Worm (Caenorhabditis elegans) whole organism, L4 larva: ENCODE measurements around the gene lron-3.

Experiments used
- F37D6.2 ChIP-seq: sonication (generic microtip); optimal IDR thresholded peaks from 2 replicates; lab custom pipeline; 2016; ENCODE audit warnings: mild to moderate bottlenecking, missing genetic modification characterization, missing compliant biosample characterization
- T20F7.1 ChIP-seq: fragments of 200-800 bp; sonication (Bioruptor generic); optimal IDR thresholded peaks from 2 replicates; lab custom pipeline; 2018; ENCODE audit warnings: mild to moderate bottlenecking, missing genetic modification characterization, missing compliant biosample characterization
- Y5F2A.4 ChIP-seq: fragments of 200-800 bp; sonication (Bioruptor generic); optimal IDR thresholded peaks from 2 replicates; lab custom pipeline; 2018; ENCODE audit warnings: mild to moderate bottlenecking, missing genetic modification characterization, missing compliant biosample characterization
- aha-1 ChIP-seq: fragments of 150-350 bp; peaks from one replicate; lab custom pipeline; 2014; ENCODE audit warnings: missing biosample characterization, missing genetic modification characterization
- attf-4 ChIP-seq: sonication (generic microtip); optimal IDR thresholded peaks from 3 replicates; lab custom pipeline; 2017; ENCODE audit warnings: missing biosample characterization, missing genetic modification characterization
- ceh-32 ChIP-seq: sonication (generic microtip); optimal IDR thresholded peaks from 2 replicates; lab custom pipeline; 2016; ENCODE audit warnings: mild to moderate bottlenecking, missing genetic modification characterization, missing compliant biosample characterization; ENCODE audit not compliant: poor library complexity
- ceh-82 ChIP-seq: sonication (generic microtip); optimal IDR thresholded peaks from 2 replicates; lab custom pipeline; 2017; ENCODE audit warnings: missing biosample characterization, missing genetic modification characterization
- ces-1 ChIP-seq: fragments of 150-350 bp; sonication (generic microtip); optimal IDR thresholded peaks from 4 replicates; lab custom pipeline; 2014; ENCODE audit warnings: missing biosample characterization, missing genetic modification reagents, missing genetic modification characterization
- cey-2 ChIP-seq: sonication (generic microtip); optimal IDR thresholded peaks from 3 replicates; lab custom pipeline; 2017; ENCODE audit warnings: missing genetic modification characterization, mild to moderate bottlenecking, missing compliant biosample characterization, antibody characterized with exemption, borderline replicate concordance; ENCODE audit not compliant: insufficient read depth
- daf-16 ChIP-seq, 3 experiments: sonication (generic microtip); optimal IDR thresholded peaks; 2 replicates each; lab custom pipeline; 2016 to 2017; ENCODE audit warnings: missing genetic modification characterization in 3 of 3, missing genetic modification reagents in 3 of 3, mild to moderate bottlenecking in 2 of 3, missing compliant biosample characterization in 2 of 3, missing biosample characterization in 1 of 3, moderate library complexity in 1 of 3
- dmd-6 ChIP-seq: fragments of 200-800 bp; sonication (Bioruptor generic); IDR thresholded peaks from 2 replicates; pipeline ENCODE4 v1.3.6; 2022; ENCODE audit warnings: missing genetic modification reagents, missing genetic modification characterization, missing compliant biosample characterization
- dmd-9 ChIP-seq: fragments of 200-800 bp; sonication (Bioruptor generic); IDR thresholded peaks from 2 replicates; pipeline ENCODE4 v1.3.6; 2022; ENCODE audit warnings: missing genetic modification reagents, missing genetic modification characterization, missing compliant biosample characterization
- dve-1 ChIP-seq: sonication (generic microtip); optimal IDR thresholded peaks from 2 replicates; lab custom pipeline; 2017; ENCODE audit warnings: antibody characterized with exemption, mild to moderate bottlenecking, missing genetic modification characterization, missing compliant biosample characterization; ENCODE audit not compliant: insufficient read depth
- hlh-11 ChIP-seq: fragments of 200-800 bp; sonication (Bioruptor generic); optimal IDR thresholded peaks from 2 replicates; lab custom pipeline; 2018; ENCODE audit warnings: mild to moderate bottlenecking, missing genetic modification characterization, missing compliant biosample characterization
- lin-15B ChIP-seq: fragments of 150-350 bp; sonication (generic microtip); optimal IDR thresholded peaks from 3 replicates; lab custom pipeline; 2014; ENCODE audit warnings: missing biosample characterization, missing genetic modification characterization
- lin-29 ChIP-seq: fragments of 200-800 bp; sonication (Bioruptor generic); IDR thresholded peaks from 2 replicates; pipeline ENCODE4 v1.3.6; 2022; ENCODE audit warnings: missing genetic modification reagents, missing genetic modification characterization, missing compliant biosample characterization
- lsy-2 ChIP-seq, 2 experiments: fragments of 150-350 bp in 1 of 2; sonication (generic microtip) in 1 of 2; optimal IDR thresholded peaks; 2 replicates each; lab custom pipeline; 2014 to 2017; ENCODE audit warnings: missing biosample characterization in 2 of 2, missing genetic modification characterization in 2 of 2
- mdl-1 ChIP-seq, 2 experiments: fragments of 150-350 bp in 1 of 2; sonication (generic microtip) in 1 of 2; optimal IDR thresholded peaks; 2 replicates each; lab custom pipeline; 2014 to 2017; ENCODE audit warnings: missing biosample characterization in 2 of 2, missing genetic modification characterization in 2 of 2
- mep-1 ChIP-seq: fragments of 150-350 bp; sonication (generic microtip); optimal IDR thresholded peaks from 3 replicates; lab custom pipeline; 2014; ENCODE audit warnings: missing biosample characterization, missing genetic modification characterization
- mxl-2 ChIP-seq: fragments of 200-800 bp; sonication (Bioruptor generic); conservative IDR thresholded peaks from 2 replicates; pipeline ENCODE4 v1.3.6; 2022; ENCODE audit warnings: missing genetic modification reagents, missing genetic modification characterization, missing compliant biosample characterization
- mxl-3 ChIP-seq: fragments of 200-800 bp; sonication (Bioruptor generic); optimal IDR thresholded peaks from 2 replicates; lab custom pipeline; 2018; ENCODE audit warnings: mild to moderate bottlenecking, missing genetic modification characterization, missing compliant biosample characterization
- nhr-102 ChIP-seq: sonication (generic microtip); optimal IDR thresholded peaks from 2 replicates; lab custom pipeline; 2016; ENCODE audit warnings: mild to moderate bottlenecking, missing genetic modification characterization, moderate library complexity, missing compliant biosample characterization
- nhr-237 ChIP-seq: sonication (generic microtip); optimal IDR thresholded peaks from 2 replicates; lab custom pipeline; 2017; ENCODE audit warnings: missing biosample characterization, missing genetic modification characterization
- nhr-25 ChIP-seq: sonication (generic microtip); optimal IDR thresholded peaks from 2 replicates; lab custom pipeline; 2017; ENCODE audit warnings: missing genetic modification characterization, mild to moderate bottlenecking, missing compliant biosample characterization, antibody characterized with exemption, moderate library complexity, borderline replicate concordance; ENCODE audit not compliant: insufficient read depth
- nhr-28 ChIP-seq: fragments of 150-350 bp; optimal IDR thresholded peaks from 2 replicates; lab custom pipeline; 2014; ENCODE audit warnings: missing biosample characterization, missing genetic modification characterization
- nhr-48 ChIP-seq: sonication (generic microtip); optimal IDR thresholded peaks from 2 replicates; lab custom pipeline; 2016; ENCODE audit warnings: mild to moderate bottlenecking, missing genetic modification characterization, missing compliant biosample characterization
- nhr-76 ChIP-seq: fragments of 150-350 bp; optimal IDR thresholded peaks from 2 replicates; lab custom pipeline; 2014; ENCODE audit warnings: missing biosample characterization, missing genetic modification characterization
- pha-4 ChIP-seq, 2 experiments: fragments of 150-350 bp in 1 of 2; fragments of 200-800 bp in 1 of 2; sonication (Bioruptor generic) in 1 of 2; IDR thresholded peaks in 1 of 2; optimal IDR thresholded peaks in 1 of 2; 2 replicates each; pipeline versions ENCODE4 v1.3.6 to Lab custom; 2014 to 2022; ENCODE audit warnings: missing genetic modification characterization in 2 of 2, missing genetic modification reagents in 2 of 2, missing biosample characterization in 1 of 2, missing compliant biosample characterization in 1 of 2
- php-3 ChIP-seq: fragments of 200-800 bp; sonication (Bioruptor generic); IDR thresholded peaks from 2 replicates; pipeline ENCODE4 v1.3.6; 2022; ENCODE audit warnings: missing genetic modification reagents, missing genetic modification characterization, missing compliant biosample characterization
- pqm-1 ChIP-seq: sonication (generic microtip); optimal IDR thresholded peaks from 2 replicates; lab custom pipeline; 2017; ENCODE audit warnings: missing biosample characterization, missing genetic modification characterization
- saeg-2 ChIP-seq: fragments of 200-800 bp; sonication (Bioruptor generic); IDR thresholded peaks from 2 replicates; pipeline ENCODE4 v1.3.6; 2022; ENCODE audit warnings: missing genetic modification reagents, missing genetic modification characterization, missing compliant biosample characterization
- set-16 ChIP-seq: fragments of 200-800 bp; sonication (Bioruptor generic); IDR thresholded peaks from 2 replicates; pipeline ENCODE4 v1.3.6; 2022; ENCODE audit warnings: missing genetic modification reagents, missing genetic modification characterization, missing compliant biosample characterization
- snpc-1.2 ChIP-seq: fragments of 200-800 bp; sonication (Bioruptor generic); IDR thresholded peaks from 2 replicates; pipeline ENCODE4 v1.3.6; 2022; ENCODE audit warnings: missing genetic modification reagents, missing genetic modification characterization, missing compliant biosample characterization
- tra-1 ChIP-seq: fragments of 200-800 bp; sonication (Bioruptor generic); IDR thresholded peaks from 2 replicates; pipeline ENCODE4 v1.3.6; 2022; ENCODE audit warnings: missing genetic modification reagents, missing genetic modification characterization, missing compliant biosample characterization
- zip-2 ChIP-seq: fragments of 150-350 bp; optimal IDR thresholded peaks from 2 replicates; lab custom pipeline; 2014; ENCODE audit warnings: missing biosample characterization, missing genetic modification characterization

Gene lron-3

ce11 chrX:15598661-15599384, 41.1 kb upstream of the lron-3 start:
- TF ChIP-seq pqm-1, result peak; percentile 74
- peak in 1 of 2 experiments; percentile 12 for TF ChIP-seq mdl-1 (tag; optimal IDR thresholded peaks at IDR 0.05; lab: Kevin White, UChicago)
- peak; percentile 62; the same call in 1 of the 2 replicates for TF ChIP-seq php-3 (GFP tag; lab: Robert Waterston, UW)
- 0 out of 2 replicates have a peak, but pooled peaks have one; percentile 9 for TF ChIP-seq saeg-2
- no peak for TF ChIP-seq mxl-2 (GFP tag; lab: Robert Waterston, UW)
- peak; percentile 94 for TF ChIP-seq tra-1 (GFP tag; lab: Robert Waterston, UW)
- no peak for TF ChIP-seq lsy-2 (tag; optimal IDR thresholded peaks at IDR 0.05; lab: Kevin White, UChicago)
- peak; percentile 93 for TF ChIP-seq dmd-6 (GFP tag; lab: Robert Waterston, UW)
- TF ChIP-seq nhr-48 (tag; lab: Kevin White, UChicago), result peak; percentile 27
- peak; percentile 42 for TF ChIP-seq hlh-11 (tag; lab: Kevin White, UChicago)
- TF ChIP-seq mxl-3 (GFP tag; lab: Kevin White, UChicago), result peak; percentile 14
- no peak for TF ChIP-seq nhr-25 (tag; lab: Kevin White, UChicago)
- TF ChIP-seq aha-1, result peak; percentile 87
- no peak for TF ChIP-seq Y5F2A.4 (GFP tag; lab: Kevin White, UChicago)
- peak; percentile 42 for TF ChIP-seq dve-1 (tag; lab: Kevin White, UChicago)
- TF ChIP-seq ceh-32 (tag; lab: Kevin White, UChicago), result no peak
- TF ChIP-seq ces-1 (GFP tag; lab: Kevin White, UChicago), result no peak
- TF ChIP-seq T20F7.1 (GFP tag; lab: Kevin White, UChicago), result peak; percentile 27
- no peak for TF ChIP-seq nhr-102 (tag; lab: Kevin White, UChicago)
- TF ChIP-seq attf-4 (tag; lab: Kevin White, UChicago), result no peak
- TF ChIP-seq daf-16 (GFP tag; optimal IDR thresholded peaks at IDR 0.05; lab: Kevin White, UChicago), result no peak
- TF ChIP-seq daf-16 (tag; optimal IDR thresholded peaks at IDR 0.05; lab: Kevin White, UChicago), result peak; percentile 31
- peak; percentile 80 for TF ChIP-seq nhr-28

ce11 chrX:15597077-15597476, 39.3 kb upstream of the lron-3 start, which contains the start of gene K09A9.8:
K09A9.8 (minus strand) TSS chrX:15597177.
- no peak for TF ChIP-seq nhr-237
- no peak for TF ChIP-seq F37D6.2 (tag; lab: Kevin White, UChicago)
- TF ChIP-seq cey-2 (tag; lab: Kevin White, UChicago), result no peak
- no peak for TF ChIP-seq lin-15B
- no peak for TF ChIP-seq nhr-76 (tag; lab: Kevin White, UChicago)
- no peak for TF ChIP-seq dmd-9 (GFP tag; lab: Robert Waterston, UW)
- no peak for TF ChIP-seq zip-2 (tag; lab: Kevin White, UChicago)
- TF ChIP-seq nhr-102 (tag; lab: Kevin White, UChicago), result no peak
- TF ChIP-seq lin-29, result no peak
- TF ChIP-seq snpc-1.2 (GFP tag; lab: Robert Waterston, UW), result no peak
- no peak for TF ChIP-seq pha-4 (GFP tag; IDR thresholded peaks at IDR 0.05; lab: Robert Waterston, UW)
- no peak for TF ChIP-seq pha-4 (tag; optimal IDR thresholded peaks at IDR 0.05; lab: Kevin White, UChicago)

- no peak for TF ChIP-seq mep-1 (tag; lab: Kevin White, UChicago)
- TF ChIP-seq aha-1, result peak; percentile 11
- TF ChIP-seq ceh-82 (tag; lab: Kevin White, UChicago), result no peak
- peak; percentile 70 for TF ChIP-seq set-16
These were observed 36.3 kb upstream of the lron-3 start for ce11 chrX:15594019-15594418.
